Worm (Caenorhabditis elegans): ENCODE measurements around the gene clec-151.

clec-151 gene

ce11 chrIII:4656415-4656814 is 28.1 kb downstream of the clec-151 start (continued):
- TF ChIP-seq unc-130 (tag; optimal IDR thresholded peaks at IDR 0.05) (no peak), nhr-77 (tag; optimal IDR thresholded peaks at IDR 0.05) (no peak), unc-98 (GFP tag; IDR thresholded peaks at IDR 0.05) (no peak), irx-1 (tag; optimal IDR thresholded peaks at IDR 0.05) (peak; percentile 35), mep-1 (tag; optimal IDR thresholded peaks at IDR 0.05) (peak; percentile 41), pag-3 (tag; optimal IDR thresholded peaks at IDR 0.05; ENCODE audit: borderline replicate concordance, insufficient read depth) (no peak), unc-62 (GFP tag; optimal IDR thresholded peaks at IDR 0.05) (no peak), lin-35 (GFP tag; optimal IDR thresholded peaks at IDR 0.05) (peak in 1 of 2 experiments; percentile 53), nhr-76 (tag; optimal IDR thresholded peaks at IDR 0.05) (no peak), fkh-8 (tag; optimal IDR thresholded peaks at IDR 0.05) (peak; percentile 76), nhr-85 (tag) (no peak), xbp-1 (tag; optimal IDR thresholded peaks at IDR 0.05) (peak; percentile 29), nhr-71 (tag; optimal IDR thresholded peaks at IDR 0.05) (peak; percentile 62), dpl-1 (GFP tag; optimal IDR thresholded peaks at IDR 0.05) (peak in 1 of 3 experiments; percentile 8), aha-1 (tag; optimal IDR thresholded peaks at IDR 0.05) (no peak), nhr-237 (tag; optimal IDR thresholded peaks at IDR 0.05) (no peak), elt-2 (tag; optimal IDR thresholded peaks at IDR 0.05) (no peak), ztf-4 (tag; optimal IDR thresholded peaks at IDR 0.05) (no peak), sup-37 (GFP tag; optimal IDR thresholded peaks at IDR 0.05) (no peak), sox-4 (tag; optimal IDR thresholded peaks at IDR 0.05) (peak; percentile 12), ama-1 (optimal IDR thresholded peaks at IDR 0.05) (no peak), C04F5.9 (tag; optimal IDR thresholded peaks at IDR 0.05) (no peak), zag-1 (tag; optimal IDR thresholded peaks at IDR 0.05) (no peak), F16B12.6 (tag; optimal IDR thresholded peaks at IDR 0.05) (no peak), isw-1 (GFP tag; IDR thresholded peaks at IDR 0.05) (peak; percentile 36), aly-2 (tag; optimal IDR thresholded peaks at IDR 0.05) (no peak), mdl-1 (tag; optimal IDR thresholded peaks at IDR 0.05) (no peak), tlp-1 (tag; optimal IDR thresholded peaks at IDR 0.05) (no peak), rnt-1 (tag; optimal IDR thresholded peaks at IDR 0.05) (peak; percentile 13), blmp-1 (tag; optimal IDR thresholded peaks at IDR 0.05) (no peak), grh-1 (GFP tag; IDR thresholded peaks at IDR 0.05) (no peak), ztf-11 (tag; optimal IDR thresholded peaks at IDR 0.05) (no peak)

- TF ChIP-seq ceh-8 (GFP tag; optimal IDR thresholded peaks at IDR 0.05) (no peak), ces-1 (GFP tag; optimal IDR thresholded peaks at IDR 0.05) (peak; percentile 40), lin-14 (GFP tag; optimal IDR thresholded peaks at IDR 0.05) (peak; percentile 47)
These were observed 29.1 kb downstream of the clec-151 start for ce11 chrIII:4657386-4657785.

ce11 chrIII:4658384-4658844 is 30.1 kb downstream of the clec-151 start, which contains the start of gene cdka-1:
Gene cdka-1, plus strand, starts transcription at chrIII:4658794.
- TF ChIP-seq xbp-1 (tag; optimal IDR thresholded peaks at IDR 0.05) (no peak), lsy-2 (tag; optimal IDR thresholded peaks at IDR 0.05) (peak in 1 of 2 experiments; percentile 11), pag-3 (tag; optimal IDR thresholded peaks at IDR 0.05; ENCODE audit: borderline replicate concordance, insufficient read depth) (no peak), nhr-85 (tag) (no peak), lin-14 (GFP tag; optimal IDR thresholded peaks at IDR 0.05) (peak; percentile 65)

- TF ChIP-seq hpl-2 (GFP tag; optimal IDR thresholded peaks at IDR 0.05): no peak
- TF ChIP-seq egl-13 (tag; optimal IDR thresholded peaks at IDR 0.05): no peak
- TF ChIP-seq vab-15 (tag; optimal IDR thresholded peaks at IDR 0.05): no peak
- TF ChIP-seq C04F5.9 (tag; optimal IDR thresholded peaks at IDR 0.05): no peak
- TF ChIP-seq ceh-63 (GFP tag; optimal IDR thresholded peaks at IDR 0.05): no peak
- no peak for TF ChIP-seq nhr-20 (tag; optimal IDR thresholded peaks at IDR 0.05)
- TF ChIP-seq nhr-71 (tag; optimal IDR thresholded peaks at IDR 0.05): no peak
These were observed 31.2 kb downstream of the clec-151 start for ce11 chrIII:4659426-4659825.

Data from whole organism, L1 larva.